Fruit fly (Drosophila melanogaster) whole organism, embryonic: ENCODE results near the gene Rab39.

Experiments used
- Atf-2 ChIP-seq: fragments of 200-800 bp; sonication (Bioruptor generic); optimal IDR thresholded peaks from 2 replicates; lab custom pipeline; 2016; ENCODE audit warnings: missing biosample characterization, missing genetic modification characterization
- CG11398 ChIP-seq: fragments of 200-800 bp; sonication (Bioruptor generic); optimal IDR thresholded peaks from 2 replicates; lab custom pipeline; 2016; ENCODE audit warnings: missing biosample characterization, missing genetic modification characterization
- CG11560 ChIP-seq: fragments of 200-800 bp; sonication (Bioruptor generic); IDR thresholded peaks from 3 replicates; pipeline ENCODE4 v1.3.6; 2022; ENCODE audit warnings: missing biosample characterization, missing genetic modification characterization
- CG13775 ChIP-seq: fragments of 200-800 bp; sonication (Bioruptor generic); optimal IDR thresholded peaks from 3 replicates; lab custom pipeline; 2017; ENCODE audit warnings: missing biosample characterization, mild to moderate bottlenecking, missing genetic modification characterization
- CG17359 ChIP-seq: fragments of 200-800 bp; sonication (Bioruptor generic); optimal IDR thresholded peaks from 3 replicates; lab custom pipeline; 2018; ENCODE audit warnings: missing biosample characterization, mild to moderate bottlenecking, missing genetic modification characterization, moderate library complexity
- CG18011 ChIP-seq: fragments of 200-800 bp; sonication (Bioruptor generic); optimal IDR thresholded peaks from 2 replicates; lab custom pipeline; 2017; ENCODE audit warnings: missing biosample characterization, missing genetic modification characterization, mild to moderate bottlenecking, moderate library complexity, missing genotype
- CG1832 ChIP-seq: fragments of 200-800 bp; sonication (Bioruptor generic); optimal IDR thresholded peaks from 2 replicates; lab custom pipeline; 2017; ENCODE audit warnings: missing biosample characterization, mild to moderate bottlenecking, missing genetic modification characterization, inconsistent platforms
- CG32532 ChIP-seq: fragments of 200-800 bp; sonication (Bioruptor generic); IDR thresholded peaks from 2 replicates; pipeline ENCODE4 v1.3.6; 2022; ENCODE audit warnings: missing biosample characterization, missing genetic modification characterization
- CG5180 ChIP-seq: fragments of 200-800 bp; sonication (Bioruptor generic); optimal IDR thresholded peaks from 3 replicates; lab custom pipeline; 2017; ENCODE audit warnings: missing biosample characterization, missing genetic modification characterization, mild to moderate bottlenecking, moderate library complexity, missing genetic modification reagents
- CG6765 ChIP-seq: fragments of 200-800 bp; sonication (Bioruptor generic); optimal IDR thresholded peaks from 3 replicates; lab custom pipeline; 2017; ENCODE audit warnings: missing biosample characterization, mild to moderate bottlenecking, missing genetic modification characterization
- CG8478 ChIP-seq: fragments of >200 bp; optimal IDR thresholded peaks from 2 replicates; lab custom pipeline; 2018
- CG8765 ChIP-seq: fragments of 200-800 bp; sonication (Bioruptor generic); IDR thresholded peaks from 2 replicates; pipeline ENCODE4 v1.3.6; 2022; ENCODE audit warnings: missing biosample characterization, missing genetic modification characterization
- CG8944 ChIP-seq: fragments of 200-800 bp; sonication (Bioruptor generic); optimal IDR thresholded peaks from 3 replicates; lab custom pipeline; 2016; ENCODE audit warnings: missing biosample characterization, missing genetic modification characterization
- CTCF ChIP-seq: fragments of 200-800 bp; sonication (Bioruptor generic); optimal IDR thresholded peaks from 2 replicates; lab custom pipeline; 2017; ENCODE audit warnings: missing biosample characterization, mild to moderate bottlenecking, missing genetic modification characterization, moderate library complexity
- Deaf1 ChIP-seq: fragments of 200-800 bp; optimal IDR thresholded peaks from 3 replicates; lab custom pipeline; 2019; ENCODE audit warnings: missing biosample characterization, mild to moderate bottlenecking, missing genetic modification characterization, moderate library complexity
- E2f1 ChIP-seq: fragments of 200-800 bp; sonication (Bioruptor generic); IDR thresholded peaks from 2 replicates; pipeline ENCODE4 v1.3.6; 2022; ENCODE audit warnings: missing biosample characterization, missing genetic modification characterization
- HHEX ChIP-seq: fragments of 200-800 bp; sonication (Bioruptor generic); optimal IDR thresholded peaks from 3 replicates; lab custom pipeline; 2017; ENCODE audit warnings: missing biosample characterization, mild to moderate bottlenecking, missing genetic modification characterization, missing genetic modification reagents
- HmgZ ChIP-seq: fragments of 200-800 bp; sonication (Bioruptor generic); optimal IDR thresholded peaks from 2 replicates; lab custom pipeline; 2018; ENCODE audit warnings: missing biosample characterization, mild to moderate bottlenecking, missing genetic modification characterization
- Hr51 ChIP-seq, 2 experiments: fragments of 200-800 bp; sonication (Bioruptor generic); optimal IDR thresholded peaks; 2 replicates in 1 of 2; 3 replicates in 1 of 2; lab custom pipeline; 2016 to 2018; ENCODE audit warnings: missing biosample characterization in 2 of 2, missing genetic modification characterization in 2 of 2, mild to moderate bottlenecking in 1 of 2, moderate library complexity in 1 of 2
- MTF-1 ChIP-seq: fragments of 200-800 bp; sonication (Bioruptor generic); optimal IDR thresholded peaks from 2 replicates; lab custom pipeline; 2018; ENCODE audit warnings: missing biosample characterization, mild to moderate bottlenecking, missing genetic modification characterization, borderline replicate concordance
- Rfx ChIP-seq: fragments of 200-800 bp; sonication (Bioruptor generic); IDR thresholded peaks from 2 replicates; pipeline ENCODE4 v1.3.6; 2022; ENCODE audit warnings: missing biosample characterization, missing genetic modification characterization
- Scr ChIP-seq: fragments of 200-800 bp; sonication (Bioruptor generic); IDR thresholded peaks from 2 replicates; pipeline ENCODE4 v1.3.6; 2022; ENCODE audit warnings: missing biosample characterization, missing genetic modification characterization; ENCODE audit not compliant: partially characterized antibody
- Six4 ChIP-seq: fragments of 200-800 bp; sonication (Bioruptor generic); optimal IDR thresholded peaks from 2 replicates; lab custom pipeline; 2016; ENCODE audit warnings: missing biosample characterization, missing genetic modification characterization
- Trl ChIP-seq, 3 experiments: fragments of >200 bp in 2 of 3; fragments of 200-800 bp in 1 of 3; sonication (Bioruptor generic) in 1 of 3; optimal IDR thresholded peaks; 2 replicates in 1 of 3; 3 replicates in 2 of 3; lab custom pipeline; 2016 to 2017; ENCODE audit warnings: missing biosample characterization in 1 of 3, missing genetic modification characterization in 1 of 3
- ap ChIP-seq: fragments of 200-800 bp; sonication (Bioruptor generic); IDR thresholded peaks from 2 replicates; pipeline ENCODE4 v1.3.6; 2022; ENCODE audit warnings: missing biosample characterization, missing genetic modification characterization
- ash1 ChIP-seq: fragments of 200-800 bp; sonication (Bioruptor generic); optimal IDR thresholded peaks from 2 replicates; lab custom pipeline; 2018; ENCODE audit warnings: missing biosample characterization, mild to moderate bottlenecking, missing genetic modification characterization
- az2 ChIP-seq: fragments of 200-800 bp; sonication (Bioruptor generic); optimal IDR thresholded peaks from 3 replicates; lab custom pipeline; 2016; ENCODE audit warnings: missing biosample characterization, missing genetic modification characterization
- bcd ChIP-seq: fragments of 200-800 bp; sonication (Bioruptor generic); optimal IDR thresholded peaks from 2 replicates; lab custom pipeline; 2017; ENCODE audit warnings: missing biosample characterization, mild to moderate bottlenecking, missing genetic modification characterization
- danr ChIP-seq: fragments of 200-800 bp; sonication (Bioruptor generic); IDR thresholded peaks from 2 replicates; pipeline ENCODE4 v1.3.6; 2022; ENCODE audit warnings: missing biosample characterization, missing genetic modification characterization
- dmrt11E ChIP-seq: fragments of 200-800 bp; sonication (Bioruptor generic); optimal IDR thresholded peaks from 3 replicates; lab custom pipeline; 2018; ENCODE audit warnings: missing biosample characterization, mild to moderate bottlenecking, missing genetic modification characterization, moderate library complexity
- esg ChIP-seq: fragments of 200-800 bp; sonication (Bioruptor generic); conservative IDR thresholded peaks from 2 replicates; pipeline ENCODE4 v1.3.6; 2022; ENCODE audit warnings: missing biosample characterization, missing genetic modification characterization
- ftz-f1 ChIP-seq: fragments of 200-800 bp; sonication (Bioruptor generic); optimal IDR thresholded peaks from 2 replicates; lab custom pipeline; 2016; ENCODE audit warnings: missing biosample characterization, missing genetic modification characterization
- gsb-n ChIP-seq: fragments of 200-800 bp; sonication (Bioruptor generic); optimal IDR thresholded peaks from 3 replicates; lab custom pipeline; 2018; ENCODE audit warnings: missing biosample characterization, mild to moderate bottlenecking, missing genetic modification characterization
- lmd ChIP-seq: fragments of 200-800 bp; sonication (Bioruptor generic); IDR thresholded peaks from 2 replicates; pipeline ENCODE4 v1.3.6; 2022; ENCODE audit warnings: missing biosample characterization, missing genetic modification characterization
- mld ChIP-seq: fragments of 200-800 bp; sonication (Bioruptor generic); IDR thresholded peaks from 3 replicates; pipeline ENCODE4 v1.3.6; 2022; ENCODE audit warnings: missing biosample characterization, missing genetic modification characterization; ENCODE audit not compliant: partially characterized antibody
- oc ChIP-seq: fragments of 200-800 bp; sonication (Bioruptor generic); optimal IDR thresholded peaks from 2 replicates; lab custom pipeline; 2018; ENCODE audit warnings: missing biosample characterization, mild to moderate bottlenecking, missing genetic modification characterization, moderate library complexity
- odd ChIP-seq: fragments of 200-800 bp; sonication (Bioruptor generic); optimal IDR thresholded peaks from 2 replicates; lab custom pipeline; 2017; ENCODE audit warnings: missing biosample characterization, mild to moderate bottlenecking, missing genetic modification characterization
- pan ChIP-seq, 4 experiments: fragments of >200 bp in 3 of 4; fragments of 200-800 bp in 1 of 4; sonication (Bioruptor generic) in 1 of 4; optimal IDR thresholded peaks in 3 of 4; IDR thresholded peaks in 1 of 4; 2 replicates each; pipeline versions ENCODE4 v1.3.6 to Lab custom; 2017 to 2022; ENCODE audit warnings: missing biosample characterization in 2 of 4, missing genetic modification characterization in 2 of 4, mixed read lengths in 1 of 4
- peb ChIP-seq: fragments of 200-800 bp; sonication (Bioruptor generic); IDR thresholded peaks from 2 replicates; pipeline ENCODE4 v1.3.6; 2022; ENCODE audit warnings: missing biosample characterization, missing genetic modification characterization
- pfk ChIP-seq: fragments of 200-800 bp; sonication (Bioruptor generic); optimal IDR thresholded peaks from 2 replicates; lab custom pipeline; 2018; ENCODE audit warnings: missing biosample characterization, mild to moderate bottlenecking, missing genetic modification characterization, moderate library complexity
- ranshi ChIP-seq: fragments of 200-800 bp; sonication (Bioruptor generic); IDR thresholded peaks from 2 replicates; pipeline ENCODE4 v1.3.6; 2022; ENCODE audit warnings: missing biosample characterization, missing genetic modification characterization
- row ChIP-seq: fragments of 200-800 bp; sonication (Bioruptor generic); IDR thresholded peaks from 3 replicates; pipeline ENCODE4 v1.3.6; 2022; ENCODE audit warnings: missing biosample characterization, missing genetic modification characterization
- so ChIP-seq: fragments of 200-800 bp; sonication (Bioruptor generic); IDR thresholded peaks from 3 replicates; pipeline ENCODE4 v1.3.6; 2022; ENCODE audit warnings: missing biosample characterization, missing genetic modification characterization
- stc ChIP-seq: fragments of 200-800 bp; sonication (Bioruptor generic); IDR thresholded peaks from 2 replicates; pipeline ENCODE4 v1.3.6; 2022; ENCODE audit warnings: missing biosample characterization, missing genetic modification characterization
- sug ChIP-seq: fragments of 200-800 bp; optimal IDR thresholded peaks from 2 replicates; lab custom pipeline; 2019; ENCODE audit warnings: missing biosample characterization, mild to moderate bottlenecking, missing genetic modification characterization, moderate library complexity
- trem ChIP-seq: fragments of 200-800 bp; optimal IDR thresholded peaks from 3 replicates; lab custom pipeline; 2019; ENCODE audit warnings: missing biosample characterization, mild to moderate bottlenecking, missing genetic modification characterization, moderate library complexity
- ttk ChIP-seq: fragments of 200-800 bp; sonication (Bioruptor generic); IDR thresholded peaks from 2 replicates; pipeline ENCODE4 v2.1.2; 2022; ENCODE audit warnings: missing biosample characterization, missing genetic modification characterization
- vnd ChIP-seq: fragments of 200-800 bp; sonication (Bioruptor generic); IDR thresholded peaks from 3 replicates; pipeline ENCODE4 v1.3.6; 2022; ENCODE audit warnings: missing biosample characterization, missing genetic modification characterization; ENCODE audit not compliant: partially characterized antibody

Rab39 gene

DNA sequence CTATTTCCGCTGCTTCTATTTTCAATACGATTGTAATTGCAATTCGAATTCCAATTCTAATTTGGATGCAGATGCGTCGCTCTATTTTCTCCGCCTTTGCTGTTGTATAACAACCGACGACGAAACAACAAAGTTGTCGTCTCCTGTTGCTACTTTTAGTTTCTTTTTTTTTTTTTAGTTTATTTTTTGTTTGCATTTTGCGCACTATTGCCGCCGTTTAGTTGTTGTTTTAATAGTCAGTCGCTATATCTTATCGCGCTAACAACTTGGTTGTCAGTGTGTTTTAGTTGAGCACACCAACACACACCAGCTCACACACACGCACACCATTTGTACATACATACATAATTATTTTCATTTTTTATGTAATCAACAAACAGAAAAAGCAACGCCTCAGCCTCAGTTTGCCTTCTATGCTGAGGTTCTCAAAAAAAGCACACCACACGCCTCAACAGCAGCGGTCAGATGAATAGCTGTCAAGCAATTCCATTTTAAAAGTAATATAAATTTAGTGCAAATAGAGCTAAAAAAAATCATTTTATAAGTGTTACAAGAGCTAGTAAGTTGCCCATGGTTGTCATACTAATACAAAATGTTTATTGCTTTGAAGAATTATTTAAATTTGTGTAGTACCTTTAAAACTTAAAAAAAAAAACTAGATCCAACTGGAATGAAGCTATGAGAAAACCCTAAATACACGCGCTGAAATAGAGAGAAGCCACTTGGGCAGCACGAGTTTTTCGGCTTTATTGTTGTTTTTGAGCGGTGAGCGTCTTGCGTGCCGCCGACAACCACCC is 33.2 kb upstream of the Rab39 start (continued):
- TF ChIP-seq bcd (GFP tag; lab: Kevin White, UChicago) (peak; percentile 73), HHEX (GFP tag; lab: Kevin White, UChicago) (peak; percentile 82), HmgZ (tag; lab: Kevin White, UChicago) (peak; percentile 64), MTF-1 (GFP tag; lab: Kevin White, UChicago) (peak; percentile 21), Rfx (peak; percentile 83), ranshi (GFP tag; lab: Robert Waterston, UW) (0 out of 2 replicates have a peak, but pooled peaks have one; percentile 21), dmrt11E (tag; lab: Kevin White, UChicago) (peak; percentile 20), CG11560 (no peak), odd (GFP tag; lab: Kevin White, UChicago) (peak; percentile 63), mld (GFP tag; lab: Robert Waterston, UW) (no peak), ftz-f1 (GFP tag; lab: Kevin White, UChicago) (no peak), peb (no peak), E2f1 (GFP tag; lab: Robert Waterston, UW) (peak; percentile 51), vnd (GFP tag; lab: Robert Waterston, UW) (no peak), CG1832 (GFP tag; lab: Kevin White, UChicago) (no peak), row (peak; percentile 87), stc (GFP tag; lab: Robert Waterston, UW) (peak; percentile 47; the same call in 1 of the 2 replicates), CG8944 (GFP tag; lab: Kevin White, UChicago) (peak; percentile 27), trem (tag; lab: Kevin White, UChicago) (peak; percentile 11), esg (peak; percentile 48), Scr (GFP tag; lab: Robert Waterston, UW) (no peak), Deaf1 (tag; lab: Kevin White, UChicago) (peak; percentile 58), Hr51 (GFP tag; optimal IDR thresholded peaks at IDR 0.05; lab: Kevin White, UChicago) (peak; percentile 50 to 85), pfk (no peak), ap (GFP tag; lab: Robert Waterston, UW) (peak; percentile 48; the same call in 1 of the 2 replicates), Six4 (GFP tag; lab: Kevin White, UChicago) (peak; percentile 13), danr (GFP tag; lab: Robert Waterston, UW) (no peak), pan (optimal IDR thresholded peaks at IDR 0.05; lab: Kevin White, UChicago) (no peak), pan (GFP tag; optimal IDR thresholded peaks at IDR 0.05 in 1 of 2, IDR thresholded peaks at IDR 0.05 in 1 of 2) (peak in 1 of 2 experiments; percentile 73), CG6765 (GFP tag; lab: Kevin White, UChicago) (peak; percentile 63), CG18011 (GFP tag; lab: Kevin White, UChicago) (peak; percentile 15), CTCF (no peak), ttk (GFP tag; lab: Robert Waterston, UW) (peak; percentile 29), CG8765 (GFP tag; lab: Robert Waterston, UW) (no peak; the same call in 1 of the 2 replicates), ash1 (GFP tag; lab: Kevin White, UChicago) (no peak), CG17359 (tag; lab: Kevin White, UChicago) (peak; percentile 79), sug (tag; lab: Kevin White, UChicago) (peak; percentile 74), so (GFP tag; lab: Robert Waterston, UW) (0 out of 3 replicates have a peak, but pooled peaks have one; percentile 49), CG5180 (peak; percentile 61), az2 (peak; percentile 57), Atf-2 (peak; percentile 56), oc (tag; lab: Kevin White, UChicago) (peak; percentile 55), CG13775 (GFP tag; lab: Kevin White, UChicago) (peak; percentile 55), CG11398 (GFP tag; lab: Kevin White, UChicago) (peak; percentile 47), lmd (GFP tag; lab: Robert Waterston, UW) (peak; percentile 77), gsb-n (tag; lab: Kevin White, UChicago) (peak; percentile 46), CG32532 (GFP tag; lab: Robert Waterston, UW) (peak; percentile 85), Trl (optimal IDR thresholded peaks at IDR 0.05; lab: Kevin White, UChicago) (no peak), Trl (GFP tag; optimal IDR thresholded peaks at IDR 0.05; lab: Kevin White, UChicago) (peak; percentile 5), CG8478 (lab: Kevin White, UChicago) (no peak)
